Worm (Caenorhabditis elegans) whole organism, midembryonic: Measurements from ENCODE around the gene apl-1.

Experiments used
- T22C8.4 ChIP-seq: fragments of 200-800 bp; sonication (Bioruptor generic); IDR thresholded peaks from 2 replicates; pipeline ENCODE4 v1.3.6; 2022; ENCODE audit warnings: missing genetic modification characterization, missing compliant biosample characterization
- cog-1 ChIP-seq: sonication (generic microtip); optimal IDR thresholded peaks from 2 replicates; lab custom pipeline; 2016; ENCODE audit warnings: missing genetic modification characterization, missing compliant biosample characterization
- flt-1 ChIP-seq: fragments of 200-800 bp; sonication (Bioruptor generic); IDR thresholded peaks from 2 replicates; pipeline ENCODE4 v1.3.6; 2022; ENCODE audit warnings: missing genetic modification characterization, missing compliant biosample characterization
- klf-2 ChIP-seq: fragments of 200-800 bp; sonication (Bioruptor generic); conservative IDR thresholded peaks from 2 replicates; pipeline ENCODE4 v1.3.6; 2022; ENCODE audit warnings: missing genetic modification reagents, missing genetic modification characterization, missing compliant biosample characterization
- med-1 ChIP-seq: sonication (generic microtip); optimal IDR thresholded peaks from 2 replicates; lab custom pipeline; 2017; ENCODE audit warnings: missing genetic modification characterization, mild to moderate bottlenecking, missing compliant biosample characterization, antibody characterized with exemption, missing genetic modification reagents; ENCODE audit not compliant: insufficient read depth
- ref-1 ChIP-seq: fragments of 200-800 bp; sonication (Bioruptor generic); conservative IDR thresholded peaks from 2 replicates; pipeline ENCODE4 v1.3.6; 2022; ENCODE audit warnings: missing genetic modification reagents, missing genetic modification characterization, missing compliant biosample characterization
- tab-1 ChIP-seq: fragments of 200-800 bp; sonication (Bioruptor generic); IDR thresholded peaks from 2 replicates; pipeline ENCODE4 v1.3.6; 2022; ENCODE audit warnings: missing genetic modification characterization, missing compliant biosample characterization
- ztf-23 ChIP-seq: fragments of 200-800 bp; sonication (Bioruptor generic); IDR thresholded peaks from 2 replicates; pipeline ENCODE4 v1.3.6; 2022; ENCODE audit warnings: missing genetic modification reagents, missing genetic modification characterization, missing compliant biosample characterization
- ztf-29 ChIP-seq: fragments of 200-800 bp; sonication (Bioruptor generic); IDR thresholded peaks from 2 replicates; pipeline ENCODE4 v1.3.6; 2022; ENCODE audit warnings: missing genetic modification reagents, missing genetic modification characterization, missing compliant biosample characterization

Gene apl-1

ce11 chrX:5116180-5116579 is 486 bp downstream of the apl-1 start:
- no peak for TF ChIP-seq tab-1 (GFP tag; lab: Robert Waterston, UW)
- no peak for TF ChIP-seq klf-2 (GFP tag; lab: Robert Waterston, UW)
- TF ChIP-seq T22C8.4 (GFP tag; lab: Robert Waterston, UW), result no peak

DNA sequence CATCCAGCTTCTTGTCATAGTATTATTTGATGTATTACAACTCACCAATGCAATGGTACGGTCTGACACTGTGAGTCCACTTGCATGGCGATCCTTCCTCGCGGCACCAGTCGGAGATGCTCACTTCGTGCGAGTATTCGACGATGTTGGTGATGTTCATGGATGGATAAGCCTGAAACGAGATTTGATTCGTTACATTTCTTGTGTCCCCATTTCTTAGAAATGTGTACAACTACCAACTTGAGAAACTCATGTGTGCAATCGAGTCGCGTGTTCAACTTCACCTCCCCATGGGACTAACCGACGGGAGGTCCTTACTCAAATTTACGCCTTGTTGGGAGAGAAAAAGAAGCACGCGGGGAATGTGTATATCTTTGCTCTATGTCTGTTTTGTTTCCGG is 1.2 kb downstream of the apl-1 start:
- TF ChIP-seq ref-1, result no peak
- no peak for TF ChIP-seq tab-1 (GFP tag; lab: Robert Waterston, UW)
- TF ChIP-seq ztf-29 (GFP tag; lab: Robert Waterston, UW), result no peak
- TF ChIP-seq T22C8.4 (GFP tag; lab: Robert Waterston, UW), result no peak

DNA sequence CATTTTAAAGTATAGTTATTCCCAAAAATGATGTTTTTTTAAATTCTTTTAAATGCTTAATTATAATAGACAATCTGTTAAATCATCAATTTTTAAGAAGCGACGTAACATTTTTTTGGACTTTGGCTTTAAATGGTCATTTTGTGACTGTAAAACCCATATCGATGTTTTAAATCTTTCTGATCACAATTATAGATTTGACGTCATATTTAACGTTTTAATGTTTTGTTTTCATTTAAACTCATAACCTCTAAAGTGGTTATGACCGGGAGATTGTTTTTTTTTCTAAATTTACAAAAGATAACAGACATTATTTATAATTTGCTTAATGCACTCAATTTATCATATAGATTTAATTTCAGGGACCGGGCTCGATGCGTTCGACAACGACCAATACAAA is 4.8 kb downstream of the apl-1 start:
- no peak for TF ChIP-seq klf-2 (GFP tag; lab: Robert Waterston, UW)
- no peak for TF ChIP-seq cog-1
- TF ChIP-seq ref-1, result no peak
- TF ChIP-seq tab-1 (GFP tag; lab: Robert Waterston, UW), result no peak
- no peak for TF ChIP-seq ztf-23 (GFP tag; lab: Robert Waterston, UW)
- TF ChIP-seq T22C8.4 (GFP tag; lab: Robert Waterston, UW), result no peak

DNA sequence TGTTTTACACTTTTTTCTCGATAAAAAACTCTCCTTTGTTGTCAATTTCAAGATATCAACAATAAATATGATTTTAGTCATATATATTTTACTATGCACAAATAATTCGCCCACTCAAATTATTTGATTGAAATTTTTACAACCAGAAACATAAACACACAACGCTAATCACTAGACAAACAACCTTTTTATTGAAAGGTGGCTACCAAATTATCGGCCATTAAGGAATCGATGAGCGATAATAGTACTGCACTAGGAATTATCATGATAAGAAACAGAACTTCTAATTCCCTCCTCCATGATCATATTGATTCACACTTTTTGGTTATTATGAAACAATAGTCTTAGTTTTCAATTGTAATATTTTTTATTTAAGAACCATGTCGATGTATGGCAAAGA is 7.5 kb downstream of the apl-1 start, which contains the start of gene C42D8.1:
C42D8.1 (plus strand) TSS at position 377 of the 400 bp plus-strand sequence.
- TF ChIP-seq ref-1 (no peak), klf-2 (GFP tag; lab: Robert Waterston, UW) (no peak)

ce11 chrX:5106942-5107341 is 9.7 kb downstream of the apl-1 start, which contains the start of gene C42D8.9:
Gene C42D8.9 (minus strand): TSS chrX:5107042.
- TF ChIP-seq ref-1, result no peak

DNA sequence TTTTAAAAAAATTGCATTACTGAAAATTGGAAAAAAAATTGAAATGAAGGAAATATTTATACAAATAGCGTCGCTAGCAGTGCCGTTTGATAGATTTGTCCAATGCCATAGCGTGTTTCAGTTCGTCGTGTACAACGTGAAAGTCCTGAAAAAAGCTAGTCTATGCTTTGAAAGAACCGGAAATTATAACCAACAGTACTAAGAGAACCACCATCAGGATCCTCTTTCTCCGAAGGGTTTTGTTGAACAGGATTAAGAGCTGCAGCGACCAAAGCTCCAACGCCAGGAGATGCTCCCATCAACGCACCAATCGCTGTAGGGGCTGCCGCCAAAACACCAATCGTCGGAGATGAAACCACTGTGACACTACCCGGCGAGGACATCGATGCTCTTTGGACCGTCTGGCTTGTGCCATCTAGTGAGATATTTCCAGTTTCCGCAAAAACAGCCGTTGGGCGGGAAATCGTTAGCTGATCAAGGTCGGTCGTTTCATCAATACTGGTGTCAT is 10.4 kb downstream of the apl-1 start:
- TF ChIP-seq ref-1 (no peak), ztf-23 (GFP tag; lab: Robert Waterston, UW) (no peak), ztf-29 (GFP tag; lab: Robert Waterston, UW) (no peak)

DNA sequence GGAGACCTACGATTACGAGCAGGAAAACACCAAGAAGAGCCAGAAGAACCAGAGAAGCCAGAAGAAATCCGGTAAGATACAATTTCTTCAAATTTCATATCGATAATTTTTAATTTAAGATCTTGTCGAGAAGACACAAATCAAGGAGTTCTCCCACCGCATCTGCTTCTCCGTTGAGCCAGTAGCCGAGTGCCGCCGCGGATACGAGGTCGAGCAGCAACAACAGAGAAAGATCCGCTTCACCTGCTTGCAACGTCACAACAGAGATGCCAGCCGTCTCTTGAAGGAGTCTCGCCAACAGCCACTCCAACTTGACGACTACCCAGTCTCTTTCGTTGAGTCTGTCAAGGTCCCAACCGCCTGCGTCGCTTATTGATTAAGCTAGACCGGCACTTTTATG is 11.0 kb downstream of the apl-1 start:
- no peak for TF ChIP-seq ztf-29 (GFP tag; lab: Robert Waterston, UW)
- TF ChIP-seq med-1 (GFP tag; lab: Kevin White, UChicago), result no peak
- TF ChIP-seq cog-1, result no peak
- TF ChIP-seq ztf-23 (GFP tag; lab: Robert Waterston, UW), result no peak
- TF ChIP-seq T22C8.4 (GFP tag; lab: Robert Waterston, UW), result no peak
- TF ChIP-seq tab-1 (GFP tag; lab: Robert Waterston, UW), result no peak
- no peak for TF ChIP-seq klf-2 (GFP tag; lab: Robert Waterston, UW)
- TF ChIP-seq ref-1, result no peak
- no peak for TF ChIP-seq flt-1

DNA sequence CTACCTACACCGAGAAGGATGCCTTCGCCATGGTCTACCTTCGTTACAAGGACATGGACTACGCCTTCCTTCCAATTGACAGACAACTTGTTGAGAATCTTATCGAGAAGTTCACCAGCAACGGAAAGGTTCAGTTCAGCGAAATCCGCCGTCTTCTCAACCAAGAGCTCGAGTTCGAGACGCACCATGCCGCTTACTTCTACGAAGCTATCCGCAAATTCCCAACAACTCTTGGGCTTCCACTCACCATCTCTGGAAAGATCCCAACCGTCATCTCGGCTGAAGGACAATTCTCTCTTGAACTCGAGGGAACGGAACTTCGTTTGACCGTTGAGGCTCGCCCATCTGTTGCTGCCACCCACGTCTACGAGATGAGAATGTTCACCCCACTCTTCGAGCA is 13.2 kb downstream of the apl-1 start:
- TF ChIP-seq cog-1 (no peak), flt-1 (no peak), med-1 (GFP tag; lab: Kevin White, UChicago) (no peak), klf-2 (GFP tag; lab: Robert Waterston, UW) (no peak), ztf-29 (GFP tag; lab: Robert Waterston, UW) (no peak), ref-1 (no peak), T22C8.4 (GFP tag; lab: Robert Waterston, UW) (no peak), ztf-23 (GFP tag; lab: Robert Waterston, UW) (no peak), tab-1 (GFP tag; lab: Robert Waterston, UW) (no peak)

DNA sequence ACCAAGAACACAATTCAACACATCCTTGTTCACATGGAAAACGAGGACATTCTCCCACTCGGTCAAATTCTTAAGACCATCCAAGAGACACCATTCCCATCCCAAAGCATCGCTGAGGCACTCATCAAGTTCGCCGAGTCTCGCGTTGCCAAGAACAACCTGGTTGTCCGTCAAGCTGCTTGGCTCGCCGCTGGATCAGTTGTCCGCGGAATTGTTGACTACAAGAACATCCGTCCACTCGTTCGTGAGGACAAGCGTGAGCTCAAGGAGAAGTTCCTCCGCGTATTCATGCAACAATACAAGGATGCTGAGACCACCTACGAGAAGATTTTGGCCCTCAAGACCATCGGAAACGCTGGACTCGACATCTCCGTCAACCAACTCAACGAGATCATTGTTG is 14.3 kb downstream of the apl-1 start:
- TF ChIP-seq flt-1 (no peak), klf-2 (GFP tag; lab: Robert Waterston, UW) (no peak), med-1 (GFP tag; lab: Kevin White, UChicago) (no peak), cog-1 (no peak), ref-1 (no peak), tab-1 (GFP tag; lab: Robert Waterston, UW) (no peak), ztf-23 (GFP tag; lab: Robert Waterston, UW) (no peak), T22C8.4 (GFP tag; lab: Robert Waterston, UW) (no peak)

DNA sequence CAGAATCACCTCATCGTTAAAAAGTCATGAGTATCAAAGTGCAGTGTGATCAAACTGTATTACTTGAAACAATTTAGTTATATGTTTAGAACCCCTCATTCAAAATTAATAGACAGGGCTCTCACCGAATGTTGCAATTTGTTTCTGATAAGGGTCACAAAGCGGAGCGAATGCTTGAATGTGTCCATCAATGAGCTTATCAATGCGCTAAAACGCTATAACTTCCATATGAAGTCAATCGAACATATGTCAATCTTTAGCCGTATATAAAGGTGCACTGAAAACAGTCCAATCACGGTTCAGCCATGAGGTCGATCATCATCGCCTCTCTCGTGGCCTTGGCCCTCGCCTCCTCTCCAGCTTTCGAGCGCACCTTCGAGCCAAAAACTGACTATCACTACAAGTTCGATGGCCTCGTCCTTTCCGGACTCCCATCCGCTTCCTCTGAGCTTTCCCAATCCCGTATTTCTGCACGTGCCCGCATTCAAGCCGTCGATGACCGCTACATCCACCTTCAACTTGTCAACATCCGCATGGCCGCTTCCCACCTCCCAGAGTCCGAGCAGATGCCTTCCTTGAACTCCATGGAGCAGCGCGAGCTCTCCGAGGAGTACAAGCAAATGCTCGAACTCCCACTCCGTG is 15.8 kb downstream of the apl-1 start, which contains the start of gene vit-2:
vit-2 (plus strand) TSS at position 305 of the 642 bp plus-strand sequence.
- no peak for TF ChIP-seq klf-2 (GFP tag; lab: Robert Waterston, UW)
- no peak for TF ChIP-seq ztf-23 (GFP tag; lab: Robert Waterston, UW)
- TF ChIP-seq cog-1, result no peak
- TF ChIP-seq ztf-29 (GFP tag; lab: Robert Waterston, UW), result no peak
- TF ChIP-seq T22C8.4 (GFP tag; lab: Robert Waterston, UW), result no peak

DNA sequence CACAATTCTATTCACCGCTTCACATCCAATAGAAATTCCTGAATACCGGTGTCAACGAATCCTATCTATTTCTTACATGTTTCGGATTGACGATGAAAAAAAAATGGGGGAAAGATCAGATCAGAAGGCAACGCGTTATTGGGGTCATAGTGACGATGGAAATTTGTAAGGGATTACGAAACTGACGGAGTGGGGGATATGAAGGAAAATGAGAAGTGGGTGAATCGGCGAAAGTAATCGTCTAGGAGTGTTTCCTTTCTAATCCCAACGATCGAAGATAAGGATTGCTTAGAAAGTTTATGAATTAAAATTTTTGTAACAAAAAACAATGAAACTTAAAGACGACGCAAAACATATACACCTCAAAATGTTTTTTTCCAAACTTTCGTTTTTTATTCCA is 17.7 kb downstream of the apl-1 start:
- no peak for TF ChIP-seq ztf-29 (GFP tag; lab: Robert Waterston, UW)
- no peak for TF ChIP-seq tab-1 (GFP tag; lab: Robert Waterston, UW)
- TF ChIP-seq T22C8.4 (GFP tag; lab: Robert Waterston, UW), result no peak
- no peak for TF ChIP-seq ref-1
- TF ChIP-seq flt-1, result no peak
- no peak for TF ChIP-seq cog-1
- TF ChIP-seq klf-2 (GFP tag; lab: Robert Waterston, UW), result no peak
- TF ChIP-seq ztf-23 (GFP tag; lab: Robert Waterston, UW), result no peak
